Worm (Caenorhabditis elegans) whole organism, midembryonic: ENCODE data around the gene clec-130.

Experiments used
- T22C8.4 ChIP-seq: fragments of 200-800 bp; sonication (Bioruptor generic); IDR thresholded peaks from 2 replicates; pipeline ENCODE4 v1.3.6; 2022; ENCODE audit warnings: missing genetic modification characterization, missing compliant biosample characterization
- cog-1 ChIP-seq: sonication (generic microtip); optimal IDR thresholded peaks from 2 replicates; lab custom pipeline; 2016; ENCODE audit warnings: missing genetic modification characterization, missing compliant biosample characterization
- flt-1 ChIP-seq: fragments of 200-800 bp; sonication (Bioruptor generic); IDR thresholded peaks from 2 replicates; pipeline ENCODE4 v1.3.6; 2022; ENCODE audit warnings: missing genetic modification characterization, missing compliant biosample characterization
- klf-2 ChIP-seq: fragments of 200-800 bp; sonication (Bioruptor generic); conservative IDR thresholded peaks from 2 replicates; pipeline ENCODE4 v1.3.6; 2022; ENCODE audit warnings: missing genetic modification reagents, missing genetic modification characterization, missing compliant biosample characterization
- med-1 ChIP-seq: sonication (generic microtip); optimal IDR thresholded peaks from 2 replicates; lab custom pipeline; 2017; ENCODE audit warnings: missing genetic modification characterization, mild to moderate bottlenecking, missing compliant biosample characterization, antibody characterized with exemption, missing genetic modification reagents; ENCODE audit not compliant: insufficient read depth
- ref-1 ChIP-seq: fragments of 200-800 bp; sonication (Bioruptor generic); conservative IDR thresholded peaks from 2 replicates; pipeline ENCODE4 v1.3.6; 2022; ENCODE audit warnings: missing genetic modification reagents, missing genetic modification characterization, missing compliant biosample characterization
- tab-1 ChIP-seq: fragments of 200-800 bp; sonication (Bioruptor generic); IDR thresholded peaks from 2 replicates; pipeline ENCODE4 v1.3.6; 2022; ENCODE audit warnings: missing genetic modification characterization, missing compliant biosample characterization
- ztf-23 ChIP-seq: fragments of 200-800 bp; sonication (Bioruptor generic); IDR thresholded peaks from 2 replicates; pipeline ENCODE4 v1.3.6; 2022; ENCODE audit warnings: missing genetic modification reagents, missing genetic modification characterization, missing compliant biosample characterization
- ztf-29 ChIP-seq: fragments of 200-800 bp; sonication (Bioruptor generic); IDR thresholded peaks from 2 replicates; pipeline ENCODE4 v1.3.6; 2022; ENCODE audit warnings: missing genetic modification reagents, missing genetic modification characterization, missing compliant biosample characterization

- TF ChIP-seq ztf-29 (no peak), T22C8.4 (GFP tag; lab: Robert Waterston, UW) (no peak), klf-2 (GFP tag; lab: Robert Waterston, UW) (no peak), flt-1 (GFP tag; lab: Robert Waterston, UW) (no peak), cog-1 (tag; lab: Kevin White, UChicago) (no peak), ref-1 (GFP tag; lab: Robert Waterston, UW) (no peak), ztf-23 (GFP tag; lab: Robert Waterston, UW) (no peak), med-1 (GFP tag; lab: Kevin White, UChicago) (no peak), tab-1 (GFP tag; lab: Robert Waterston, UW) (no peak)
Observed at ce11 chrII:3561561-3561960, 11.8 kb upstream of the clec-130 start, which contains the start of gene W10G11.2.
